Fruit fly (Drosophila melanogaster) S2 (cell line): ENCODE data around the gene Mst33A.

Experiments used
- CG8478 ChIP-seq: fragments of >200 bp; optimal IDR thresholded peaks from 2 replicates; lab custom pipeline; 2018
- CTCF ChIP-seq, 2 experiments: fragments of >200 bp; optimal IDR thresholded peaks; 2 replicates each; lab custom pipeline; 2018

Gene Mst33A

dm6 chr2L:11586733-11587132 lies at the start of gene Mst33A:
Gene Mst33A, minus strand, starts transcription at chr2L:11586833.
- TF ChIP-seq CG8478 (lab: Kevin White, UChicago) (no peak), CTCF (optimal IDR thresholded peaks at IDR 0.05; lab: Kevin White, UChicago) (no peak)

- TF ChIP-seq CG8478 (lab: Kevin White, UChicago): no peak
- TF ChIP-seq CTCF (optimal IDR thresholded peaks at IDR 0.05; lab: Kevin White, UChicago): no peak
Observed at dm6 chr2L:11628292-11628691, 41.7 kb upstream of the Mst33A start.

dm6 chr2L:11624190-11624589 lies 37.6 kb upstream of the Mst33A start:
- TF ChIP-seq CTCF (optimal IDR thresholded peaks at IDR 0.05; lab: Kevin White, UChicago): peak; percentile 50 to 54
- no peak for TF ChIP-seq CG8478 (lab: Kevin White, UChicago)

dm6 chr2L:11611672-11612071 lies 25.0 kb upstream of the Mst33A start, which contains the start of gene spag4:
Gene spag4, minus strand, starts transcription at chr2L:11611772.
- TF ChIP-seq CG8478 (lab: Kevin White, UChicago): no peak
- no peak for TF ChIP-seq CTCF (optimal IDR thresholded peaks at IDR 0.05; lab: Kevin White, UChicago)

dm6 chr2L:11591578-11591977 lies 4.9 kb upstream of the Mst33A start, which contains the start of gene Acp33A:
Gene Acp33A, minus strand, starts transcription at chr2L:11591678.
- TF ChIP-seq CTCF (optimal IDR thresholded peaks at IDR 0.05; lab: Kevin White, UChicago): no peak
- no peak for TF ChIP-seq CG8478 (lab: Kevin White, UChicago)

- TF ChIP-seq CG8478 (lab: Kevin White, UChicago) (no peak), CTCF (optimal IDR thresholded peaks at IDR 0.05; lab: Kevin White, UChicago) (no peak)
Observed at dm6 chr2L:11589064-11589463, 2.4 kb upstream of the Mst33A start.

- TF ChIP-seq CTCF (optimal IDR thresholded peaks at IDR 0.05; lab: Kevin White, UChicago): no peak
- no peak for TF ChIP-seq CG8478 (lab: Kevin White, UChicago)
Observed at dm6 chr2L:11581617-11582254, 4.9 kb downstream of the Mst33A start, which contains the start of gene kek2. Gene kek2, plus strand, starts transcription at chr2L:11581937.

dm6 chr2L:11553825-11554224 lies 32.8 kb downstream of the Mst33A start:
- TF ChIP-seq CTCF (optimal IDR thresholded peaks at IDR 0.05; lab: Kevin White, UChicago) (no peak), CG8478 (lab: Kevin White, UChicago) (no peak)

dm6 chr2L:11535845-11536244 lies 50.8 kb downstream of the Mst33A start, which contains the start of gene CG43438:
Gene CG43438, plus strand, starts transcription at chr2L:11536145.
- TF ChIP-seq CTCF (optimal IDR thresholded peaks at IDR 0.05; lab: Kevin White, UChicago): no peak
